Worm (Caenorhabditis elegans) whole organism, L4 larva: Measurements from ENCODE around the gene T08B1.4.

Experiments used
- ama-1 ChIP-seq: fragments of 150-350 bp; optimal IDR thresholded peaks from 2 replicates; lab custom pipeline; 2014; ENCODE audit warnings: inconsistent platforms, mixed read lengths
- dve-1 ChIP-seq: sonication (generic microtip); optimal IDR thresholded peaks from 2 replicates; lab custom pipeline; 2017; ENCODE audit warnings: antibody characterized with exemption, mild to moderate bottlenecking, missing genetic modification characterization, missing compliant biosample characterization; ENCODE audit not compliant: insufficient read depth
- lin-29 ChIP-seq: fragments of 200-800 bp; sonication (Bioruptor generic); IDR thresholded peaks from 2 replicates; pipeline ENCODE4 v1.3.6; 2022; ENCODE audit warnings: missing genetic modification reagents, missing genetic modification characterization, missing compliant biosample characterization
- nhr-11 ChIP-seq: fragments of 150-350 bp; optimal IDR thresholded peaks from 2 replicates; lab custom pipeline; 2014; ENCODE audit warnings: missing biosample characterization, missing genetic modification characterization
- nhr-237 ChIP-seq: sonication (generic microtip); optimal IDR thresholded peaks from 2 replicates; lab custom pipeline; 2017; ENCODE audit warnings: missing biosample characterization, missing genetic modification characterization
- nhr-25 ChIP-seq: sonication (generic microtip); optimal IDR thresholded peaks from 2 replicates; lab custom pipeline; 2017; ENCODE audit warnings: missing genetic modification characterization, mild to moderate bottlenecking, missing compliant biosample characterization, antibody characterized with exemption, moderate library complexity, borderline replicate concordance; ENCODE audit not compliant: insufficient read depth
- nhr-28 ChIP-seq: fragments of 150-350 bp; optimal IDR thresholded peaks from 2 replicates; lab custom pipeline; 2014; ENCODE audit warnings: missing biosample characterization, missing genetic modification characterization
- nhr-41 ChIP-seq: fragments of 200-800 bp; sonication (Bioruptor generic); IDR thresholded peaks from 2 replicates; pipeline ENCODE4 v1.3.6; 2022; ENCODE audit warnings: missing genetic modification reagents, missing genetic modification characterization, missing compliant biosample characterization
- nhr-42 ChIP-seq: fragments of 200-800 bp; sonication (Bioruptor generic); IDR thresholded peaks from 2 replicates; pipeline ENCODE4 v1.3.6; 2022; ENCODE audit warnings: missing genetic modification characterization, missing compliant biosample characterization
- nhr-6 ChIP-seq: fragments of 150-350 bp; optimal IDR thresholded peaks from 2 replicates; lab custom pipeline; 2014; ENCODE audit warnings: missing biosample characterization, missing genetic modification characterization
- saeg-2 ChIP-seq: fragments of 200-800 bp; sonication (Bioruptor generic); IDR thresholded peaks from 2 replicates; pipeline ENCODE4 v1.3.6; 2022; ENCODE audit warnings: missing genetic modification reagents, missing genetic modification characterization, missing compliant biosample characterization
- snpc-4 ChIP-seq: fragments of 150-350 bp; optimal IDR thresholded peaks from 2 replicates; lab custom pipeline; 2014; ENCODE audit warnings: missing biosample characterization, missing genetic modification characterization
- unc-62 ChIP-seq, 3 experiments: fragments of 150-350 bp in 1 of 3; sonication (generic microtip); optimal IDR thresholded peaks in 2 of 3; peaks in 1 of 3; 1 replicate in 1 of 3; 2 replicates in 2 of 3; lab custom pipeline; 2014 to 2017; ENCODE audit warnings: missing biosample characterization in 3 of 3, missing genetic modification characterization in 3 of 3, missing genetic modification reagents in 3 of 3, missing genotype in 1 of 3

DNA sequence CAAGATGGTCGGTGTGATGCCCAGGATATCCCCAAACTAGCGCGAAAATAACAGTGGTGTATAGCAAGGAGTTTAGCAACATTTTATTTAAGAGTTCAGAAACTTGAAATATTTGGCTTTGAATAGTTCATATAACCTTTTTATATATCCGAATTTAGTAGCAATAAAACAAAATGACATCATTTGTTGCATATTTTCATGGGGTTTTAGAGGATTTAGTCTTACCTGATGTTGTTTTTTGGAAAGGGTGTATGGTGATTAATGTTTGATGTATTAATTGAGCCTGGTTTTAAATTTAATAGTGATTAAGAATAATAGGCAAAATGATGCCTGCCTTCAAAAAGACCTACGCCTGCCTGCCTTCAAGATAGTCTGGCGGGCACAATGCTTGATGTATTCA is 37.4 kb downstream of the T08B1.4 start, which contains the start of gene F59A7.2:
- TF ChIP-seq unc-62 (GFP tag; optimal IDR thresholded peaks at IDR 0.05 in 1 of 2; lab: Kevin White, UChicago) (no peak), unc-62 (tag; optimal IDR thresholded peaks at IDR 0.05; lab: Kevin White, UChicago) (no peak), nhr-28 (tag; lab: Kevin White, UChicago) (no peak), nhr-11 (tag; lab: Kevin White, UChicago) (no peak), nhr-6 (tag; lab: Kevin White, UChicago) (no peak), saeg-2 (GFP tag; lab: Robert Waterston, UW) (no peak), nhr-25 (no peak), snpc-4 (tag; lab: Kevin White, UChicago) (no peak), lin-29 (GFP tag; lab: Robert Waterston, UW) (no peak), nhr-237 (tag; lab: Kevin White, UChicago) (no peak), dve-1 (tag; lab: Kevin White, UChicago) (no peak), nhr-42 (GFP tag; lab: Robert Waterston, UW) (no peak), ama-1 (no peak), nhr-41 (no peak)
